Fruit fly (Drosophila melanogaster): ENCODE data around the gene CG8564.
A peak's percentile ranks its signal among the peaks of the same experiment; 100 is the strongest.

Gene CG8564

dm6 chr3L:7381359-7381976, 6.2 kb downstream of the CG8564 start, which contains the start of the genes SMSr and smid (continued):
- TF ChIP-seq CG8319 (GFP tag; optimal IDR thresholded peaks at IDR 0.05) (peak; percentile 7), CG6276 (GFP tag; optimal IDR thresholded peaks at IDR 0.05) (no peak), spab (GFP tag; optimal IDR thresholded peaks at IDR 0.05) (no peak), salr (GFP tag; optimal IDR thresholded peaks at IDR 0.05) (peak in 1 of 2 experiments; percentile 68), CG16779 (tag; optimal IDR thresholded peaks at IDR 0.05) (no peak), fkh (GFP tag; optimal IDR thresholded peaks at IDR 0.05) (no peak), CG9139 (GFP tag; optimal IDR thresholded peaks at IDR 0.05) (no peak), eg (GFP tag; IDR thresholded peaks at IDR 0.05) (no peak)

DNA sequence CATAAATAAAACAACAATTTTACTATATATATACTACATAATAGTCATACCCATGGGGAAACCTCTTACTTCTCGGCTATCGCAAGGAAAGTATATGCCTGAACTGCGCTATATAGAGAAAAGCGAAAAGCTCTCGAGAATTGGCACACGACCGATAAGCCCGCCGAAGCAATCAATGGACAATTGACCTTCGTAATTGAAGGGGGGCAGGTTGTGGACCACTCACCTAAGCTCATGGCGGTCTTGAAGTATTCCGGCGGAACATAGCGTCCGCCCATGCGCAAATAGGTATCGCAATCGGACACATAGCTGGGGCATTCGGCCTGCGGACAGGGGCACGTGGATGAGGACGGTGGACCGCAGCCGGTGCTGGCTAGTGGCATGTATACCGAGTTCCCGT, 7.3 kb downstream of the CG8564 start:
- TF ChIP-seq CG9139 (GFP tag; optimal IDR thresholded peaks at IDR 0.05) (no peak), Ets96B (tag; optimal IDR thresholded peaks at IDR 0.05) (no peak), CG10669 (GFP tag; optimal IDR thresholded peaks at IDR 0.05) (no peak), CG8632 (GFP tag; optimal IDR thresholded peaks at IDR 0.05) (no peak), CG7368 (GFP tag; optimal IDR thresholded peaks at IDR 0.05) (no peak), svp (GFP tag) (peak; percentile 97), pdm3 (GFP tag; optimal IDR thresholded peaks at IDR 0.05) (no peak), Lpt (GFP tag; optimal IDR thresholded peaks at IDR 0.05) (no peak), Sox14 (GFP tag; optimal IDR thresholded peaks at IDR 0.05) (no peak)

DNA sequence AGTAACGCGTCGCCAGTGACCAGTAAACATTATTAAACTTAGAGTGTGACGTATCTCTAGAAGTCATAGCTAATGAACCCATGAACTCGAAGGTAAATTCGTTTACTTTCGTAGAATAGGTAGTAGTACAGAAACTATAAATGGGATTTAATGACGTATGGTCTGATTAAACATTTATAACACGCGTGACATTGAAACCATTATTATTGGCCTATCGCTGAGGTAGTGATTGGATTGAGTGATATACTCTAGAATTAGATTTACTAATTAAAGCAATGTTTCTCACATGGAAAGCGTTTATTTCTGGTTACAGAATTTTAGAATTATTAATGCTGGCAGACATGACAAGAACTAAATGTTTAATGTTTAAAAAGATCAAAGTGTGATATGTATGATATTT, 10.9 kb downstream of the CG8564 start:
- TF ChIP-seq acj6 (GFP tag; optimal IDR thresholded peaks at IDR 0.05): no peak
- TF ChIP-seq achi (GFP tag; optimal IDR thresholded peaks at IDR 0.05): no peak
- TF ChIP-seq CG8319 (GFP tag; optimal IDR thresholded peaks at IDR 0.05): no peak
- no peak for TF ChIP-seq vri (GFP tag; optimal IDR thresholded peaks at IDR 0.05)
- TF ChIP-seq salr (GFP tag; optimal IDR thresholded peaks at IDR 0.05): no peak
- no peak for TF ChIP-seq CG11902 (GFP tag; optimal IDR thresholded peaks at IDR 0.05)
- TF ChIP-seq CG4318 (GFP tag; optimal IDR thresholded peaks at IDR 0.05): no peak
- TF ChIP-seq CG6792 (GFP tag; optimal IDR thresholded peaks at IDR 0.05): no peak
- TF ChIP-seq eg (GFP tag; IDR thresholded peaks at IDR 0.05): no peak
- no peak for TF ChIP-seq fkh (GFP tag; optimal IDR thresholded peaks at IDR 0.05)
- TF ChIP-seq net (GFP tag; optimal IDR thresholded peaks at IDR 0.05): no peak
- no peak for TF ChIP-seq Smox (GFP tag; optimal IDR thresholded peaks at IDR 0.05)
- TF ChIP-seq spab (GFP tag; optimal IDR thresholded peaks at IDR 0.05): no peak

dm6 chr3L:7376151-7376550, 11.6 kb downstream of the CG8564 start:
- TF ChIP-seq svp (GFP tag): peak; percentile 6
- no peak for TF ChIP-seq Lpt (GFP tag; optimal IDR thresholded peaks at IDR 0.05)
- no peak for TF ChIP-seq CG3919 (GFP tag; optimal IDR thresholded peaks at IDR 0.05)
- TF ChIP-seq Sox14 (GFP tag; optimal IDR thresholded peaks at IDR 0.05): no peak
- no peak for TF ChIP-seq Eip93F (GFP tag; optimal IDR thresholded peaks at IDR 0.05)
- peak; percentile 15 for TF ChIP-seq vri (GFP tag; optimal IDR thresholded peaks at IDR 0.05)

- TF ChIP-seq Gug (GFP tag; IDR thresholded peaks at IDR 0.05) (no peak), dsx (GFP tag; optimal IDR thresholded peaks at IDR 0.05; ENCODE audit: poor library complexity, severe bottlenecking) (no peak), Hr39 (GFP tag; optimal IDR thresholded peaks at IDR 0.05) (no peak), CG6792 (GFP tag; optimal IDR thresholded peaks at IDR 0.05) (no peak), fkh (GFP tag; optimal IDR thresholded peaks at IDR 0.05) (no peak), CG1621 (tag; optimal IDR thresholded peaks at IDR 0.05) (peak; percentile 15), esn (GFP tag; optimal IDR thresholded peaks at IDR 0.05) (no peak), cyc (GFP tag; optimal IDR thresholded peaks at IDR 0.05) (no peak), CG11902 (GFP tag; optimal IDR thresholded peaks at IDR 0.05) (no peak), spab (GFP tag; optimal IDR thresholded peaks at IDR 0.05) (no peak), Eip75B (GFP tag; optimal IDR thresholded peaks at IDR 0.05) (no peak), Eip93F (GFP tag; optimal IDR thresholded peaks at IDR 0.05) (no peak), ss (GFP tag; optimal IDR thresholded peaks at IDR 0.05) (peak in 1 of 2 experiments; percentile 23), Ets96B (tag; optimal IDR thresholded peaks at IDR 0.05) (no peak), CG9139 (GFP tag; optimal IDR thresholded peaks at IDR 0.05) (no peak), net (GFP tag; optimal IDR thresholded peaks at IDR 0.05) (no peak)
Observed at dm6 chr3L:7371290-7371689, 16.4 kb downstream of the CG8564 start.
